Worm (Caenorhabditis elegans) whole organism, L4 larva: Measurements from ENCODE around the gene kin-2.

Experiments used
- ama-1 ChIP-seq: fragments of 150-350 bp; optimal IDR thresholded peaks from 2 replicates; lab custom pipeline; 2014; ENCODE audit warnings: inconsistent platforms, mixed read lengths
- ces-1 ChIP-seq: fragments of 150-350 bp; sonication (generic microtip); optimal IDR thresholded peaks from 4 replicates; lab custom pipeline; 2014; ENCODE audit warnings: missing biosample characterization, missing genetic modification reagents, missing genetic modification characterization
- fos-1 ChIP-seq: fragments of 150-350 bp; optimal IDR thresholded peaks from 2 replicates; lab custom pipeline; 2014; ENCODE audit warnings: missing biosample characterization, missing genetic modification characterization
- mxl-2 ChIP-seq: fragments of 200-800 bp; sonication (Bioruptor generic); conservative IDR thresholded peaks from 2 replicates; pipeline ENCODE4 v1.3.6; 2022; ENCODE audit warnings: missing genetic modification reagents, missing genetic modification characterization, missing compliant biosample characterization
- nhr-77 ChIP-seq: fragments of 150-350 bp; optimal IDR thresholded peaks from 2 replicates; lab custom pipeline; 2014; ENCODE audit warnings: missing biosample characterization, missing genetic modification characterization

ce11 chrX:5995613-5996206, 18.1 kb upstream of the kin-2 start, which contains the start of gene inx-3:
- TF ChIP-seq fos-1 (tag; lab: Kevin White, UChicago) (no peak), ama-1 (lab: Kevin White, UChicago) (no peak), ces-1 (GFP tag; lab: Kevin White, UChicago) (no peak), mxl-2 (GFP tag; lab: Robert Waterston, UW) (no peak), nhr-77 (no peak)
